Worm (Caenorhabditis elegans) whole organism, L3 larva: ENCODE data around the gene pzf-1.

Source experiments
- aly-2 ChIP-seq: fragments of 150-350 bp; optimal IDR thresholded peaks from 2 replicates; lab custom pipeline; 2014; ENCODE audit warnings: missing biosample characterization, missing genetic modification characterization
- elt-2 ChIP-seq: sonication (generic microtip); optimal IDR thresholded peaks from 2 replicates; lab custom pipeline; 2016; ENCODE audit warnings: missing genetic modification reagents, mild to moderate bottlenecking, missing genetic modification characterization, missing compliant biosample characterization
- nfya-1 ChIP-seq: sonication (generic microtip); optimal IDR thresholded peaks from 2 replicates; lab custom pipeline; 2017; ENCODE audit warnings: missing genetic modification characterization, mild to moderate bottlenecking, missing compliant biosample characterization, antibody characterized with exemption, moderate library complexity; ENCODE audit not compliant: insufficient read depth
- snpc-4 ChIP-seq: fragments of 150-350 bp; optimal IDR thresholded peaks from 2 replicates; lab custom pipeline; 2014; ENCODE audit warnings: missing biosample characterization, missing genetic modification characterization
- unc-39 ChIP-seq: sonication (generic microtip); optimal IDR thresholded peaks from 4 replicates; lab custom pipeline; 2017; ENCODE audit warnings: missing biosample characterization, missing genetic modification characterization
- unc-62 ChIP-seq: fragments of 150-350 bp; sonication (generic microtip); optimal IDR thresholded peaks from 4 replicates; lab custom pipeline; 2014; ENCODE audit warnings: missing biosample characterization, missing genetic modification reagents, missing genetic modification characterization
- zag-1 ChIP-seq: fragments of 150-350 bp; optimal IDR thresholded peaks from 2 replicates; lab custom pipeline; 2014; ENCODE audit warnings: missing biosample characterization, missing genetic modification characterization

ce11 chrV:15932390-15932789, 4.2 kb upstream of the pzf-1 start, which contains the start of gene srw-26:
- TF ChIP-seq snpc-4 (tag; lab: Kevin White, UChicago) (no peak), unc-39 (no peak), aly-2 (no peak), elt-2 (no peak), nfya-1 (no peak), zag-1 (tag; lab: Kevin White, UChicago) (no peak), unc-62 (GFP tag; lab: Kevin White, UChicago) (no peak)
